Worm (Caenorhabditis elegans): ENCODE data around the gene tiar-2.

DNA sequence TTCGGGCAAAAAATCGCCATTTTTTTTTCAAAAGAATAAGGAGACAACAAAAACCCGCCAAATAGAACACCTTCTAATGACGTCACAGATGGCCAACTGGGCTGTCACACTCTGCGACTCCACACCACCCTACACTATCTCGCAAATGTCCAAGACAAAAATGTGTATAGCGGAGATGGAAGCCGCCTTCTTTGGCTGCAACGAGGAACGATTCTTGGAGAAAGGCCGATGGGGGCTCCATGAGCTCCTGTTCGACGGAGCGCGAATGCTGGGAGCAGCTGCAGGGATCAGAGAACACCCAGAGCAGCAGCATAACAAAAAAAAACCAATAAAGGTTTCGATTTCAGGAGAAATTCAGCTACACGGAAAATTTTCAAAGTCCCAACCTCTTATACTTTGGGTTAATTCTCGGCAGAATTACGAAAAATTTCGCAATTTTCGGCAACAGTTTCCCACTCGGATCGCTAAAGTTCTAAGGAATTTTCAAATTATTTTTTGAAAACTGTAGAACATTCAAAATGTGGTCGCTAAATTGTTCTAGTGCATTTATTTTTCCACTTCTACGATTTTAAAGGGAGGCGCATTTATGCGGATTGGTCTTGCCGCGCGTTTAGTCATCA lies 37.4 kb downstream of the tiar-2 start:
- TF ChIP-seq him-1 (tag; optimal IDR thresholded peaks at IDR 0.05) (peak; percentile 23), dao-5 (tag; optimal IDR thresholded peaks at IDR 0.05) (no peak), W03F9.2 (tag; optimal IDR thresholded peaks at IDR 0.05) (no peak)

Data from whole organism, L4/young adult.